Worm (Caenorhabditis elegans) whole organism, L4 larva: ENCODE measurements around the gene mpz-1.

Source experiments
- fkh-10 ChIP-seq: fragments of 150-350 bp; optimal IDR thresholded peaks from 2 replicates; lab custom pipeline; 2014; ENCODE audit warnings: missing biosample characterization, missing genetic modification reagents, missing genetic modification characterization
- mdl-1 ChIP-seq, 2 experiments: fragments of 150-350 bp in 1 of 2; sonication (generic microtip) in 1 of 2; optimal IDR thresholded peaks; 2 replicates each; lab custom pipeline; 2014 to 2017; ENCODE audit warnings: missing biosample characterization in 2 of 2, missing genetic modification characterization in 2 of 2
- pha-4 ChIP-seq, 2 experiments: fragments of 150-350 bp in 1 of 2; fragments of 200-800 bp in 1 of 2; sonication (Bioruptor generic) in 1 of 2; IDR thresholded peaks in 1 of 2; optimal IDR thresholded peaks in 1 of 2; 2 replicates each; pipeline versions ENCODE4 v1.3.6 to Lab custom; 2014 to 2022; ENCODE audit warnings: missing genetic modification characterization in 2 of 2, missing genetic modification reagents in 2 of 2, missing biosample characterization in 1 of 2, missing compliant biosample characterization in 1 of 2
- unc-130 ChIP-seq: sonication (generic microtip); optimal IDR thresholded peaks from 2 replicates; lab custom pipeline; 2016; ENCODE audit warnings: missing genetic modification reagents, missing genetic modification characterization, missing compliant biosample characterization

DNA sequence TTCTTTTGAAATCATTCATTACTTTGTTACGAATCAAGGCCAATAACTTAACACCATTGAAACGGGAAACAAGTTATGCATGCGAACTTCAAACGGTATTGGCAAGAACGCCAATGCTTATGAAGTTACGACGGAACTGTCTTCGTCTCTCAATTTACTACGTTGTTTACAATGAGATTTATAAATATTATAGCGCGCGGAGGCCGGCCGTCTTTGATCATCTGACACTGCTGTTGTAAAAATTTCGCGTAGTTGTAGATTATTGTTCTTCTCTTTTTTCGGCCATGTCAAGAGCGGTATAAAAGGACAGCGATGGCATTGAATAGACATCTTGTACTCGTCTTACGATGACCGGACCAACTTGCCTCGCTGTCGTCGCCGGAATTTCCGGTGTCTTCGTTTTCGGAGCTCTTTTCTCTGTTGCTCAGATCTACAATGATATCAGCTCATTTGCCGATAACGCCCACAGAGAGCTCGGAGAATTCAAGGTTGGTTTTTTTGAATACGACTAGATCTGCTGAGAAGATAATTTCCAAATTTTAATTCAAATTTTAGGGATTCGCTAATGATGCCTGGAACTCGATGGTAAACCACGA is 73.3 kb downstream of the mpz-1 start, which contains the start of gene col-39:
- TF ChIP-seq fkh-10 = no peak
- TF ChIP-seq pha-4 (GFP tag; IDR thresholded peaks at IDR 0.05; lab: Robert Waterston, UW) = no peak
- TF ChIP-seq pha-4 (tag; optimal IDR thresholded peaks at IDR 0.05; lab: Kevin White, UChicago) = no peak
- TF ChIP-seq unc-130 (GFP tag; lab: Kevin White, UChicago) = no peak
- TF ChIP-seq mdl-1 (tag; optimal IDR thresholded peaks at IDR 0.05; lab: Kevin White, UChicago) = no peak
